Fruit fly (Drosophila melanogaster): ENCODE data around the gene CG43348.

Gene CG43348

dm6 chr2L:1172704-1173107, 26.5 kb upstream of the CG43348 start, which contains the start of the genes Charon and CG4887 (continued):
- TF ChIP-seq sc (optimal IDR thresholded peaks at IDR 0.05) (no peak), sc (GFP tag; optimal IDR thresholded peaks at IDR 0.05) (no peak), CG5245 (GFP tag; optimal IDR thresholded peaks at IDR 0.05) (peak; percentile 66), hth (optimal IDR thresholded peaks at IDR 0.05) (no peak), bowl (GFP tag; IDR thresholded peaks at IDR 0.05) (no peak), wdn (GFP tag; IDR thresholded peaks at IDR 0.05) (peak; percentile 55), CG15269 (tag; optimal IDR thresholded peaks at IDR 0.05) (no peak), MTF-1 (GFP tag; optimal IDR thresholded peaks at IDR 0.05; ENCODE audit: borderline replicate concordance) (no peak), her (GFP tag; optimal IDR thresholded peaks at IDR 0.05) (peak; percentile 27), CG12659 (GFP tag; optimal IDR thresholded peaks at IDR 0.05) (peak; percentile 88), trem (tag; optimal IDR thresholded peaks at IDR 0.05) (peak; percentile 71), CG17912 (GFP tag; optimal IDR thresholded peaks at IDR 0.05) (peak; percentile 19), CG7271 (tag; optimal IDR thresholded peaks at IDR 0.05) (peak; percentile 35), CG7963 (GFP tag; IDR thresholded peaks at IDR 0.05; ENCODE audit: partially characterized antibody) (0 out of 3 replicates have a peak, but pooled peaks have one; percentile 28), ro (GFP tag; IDR thresholded peaks at IDR 0.05) (peak; percentile 68), vvl (GFP tag; IDR thresholded peaks at IDR 0.05) (peak; percentile 86), CG31388 (GFP tag; optimal IDR thresholded peaks at IDR 0.05) (peak; percentile 57), dati (GFP tag; IDR thresholded peaks at IDR 0.05) (no peak), Dip3 (GFP tag; optimal IDR thresholded peaks at IDR 0.05) (peak; percentile 91), Hmx (GFP tag; optimal IDR thresholded peaks at IDR 0.05) (peak; percentile 53), CG8388 (GFP tag; optimal IDR thresholded peaks at IDR 0.05) (peak; percentile 71), Ssrp (tag; optimal IDR thresholded peaks at IDR 0.05) (peak; percentile 80), Bteb2 (GFP tag; optimal IDR thresholded peaks at IDR 0.05) (peak; percentile 71), HLH4C (GFP tag; IDR thresholded peaks at IDR 0.05; ENCODE audit: partially characterized antibody) (peak; percentile 57; the same call in 2 of the 3 replicates), inv (GFP tag; IDR thresholded peaks at IDR 0.05; ENCODE audit: partially characterized antibody) (peak; percentile 76; the same call in 1 of the 2 replicates), CG34422 (GFP tag; IDR thresholded peaks at IDR 0.05) (peak; percentile 88), ranshi (GFP tag; IDR thresholded peaks at IDR 0.05) (peak; percentile 80; the same call in 1 of the 2 replicates), Oaz (GFP tag; IDR thresholded peaks at IDR 0.05) (peak; percentile 57; the same call in 1 of the 2 replicates), Gsc (GFP tag; IDR thresholded peaks at IDR 0.05) (peak; percentile 46; the same call in 1 of the 2 replicates), CG10565 (GFP tag; optimal IDR thresholded peaks at IDR 0.05) (no peak), Fer1 (GFP tag; optimal IDR thresholded peaks at IDR 0.05) (peak; percentile 86), Hr3 (GFP tag; optimal IDR thresholded peaks at IDR 0.05) (peak; percentile 83), pan (optimal IDR thresholded peaks at IDR 0.05) (no peak), pan (GFP tag; optimal IDR thresholded peaks at IDR 0.05 in 1 of 2, IDR thresholded peaks at IDR 0.05 in 1 of 2) (peak in 1 of 2 experiments; percentile 83), B-H1 (GFP tag; IDR thresholded peaks at IDR 0.05) (peak; percentile 35; the same call in 1 of the 3 replicates), abd-A (tag; optimal IDR thresholded peaks at IDR 0.05) (no peak), Eip74EF (GFP tag; optimal IDR thresholded peaks at IDR 0.05) (no peak), Dad (GFP tag; optimal IDR thresholded peaks at IDR 0.05) (peak; percentile 82), Adf1 (GFP tag; IDR thresholded peaks at IDR 0.05) (peak; percentile 43; the same call in 1 of the 2 replicates), ATbp (GFP tag; optimal IDR thresholded peaks at IDR 0.05) (peak; percentile 41), sd (tag; optimal IDR thresholded peaks at IDR 0.05) (no peak), CG2875 (GFP tag; optimal IDR thresholded peaks at IDR 0.05) (no peak), CG12391 (tag; optimal IDR thresholded peaks at IDR 0.05) (peak; percentile 88), Dfd (GFP tag; optimal IDR thresholded peaks at IDR 0.05) (no peak), lola (GFP tag; optimal IDR thresholded peaks at IDR 0.05) (peak in 1 of 3 experiments; percentile 82), CG10979 (tag; optimal IDR thresholded peaks at IDR 0.05) (peak; percentile 71), sima (GFP tag; optimal IDR thresholded peaks at IDR 0.05) (no peak), HLHmδ (GFP tag; optimal IDR thresholded peaks at IDR 0.05) (no peak), CoRest (tag; optimal IDR thresholded peaks at IDR 0.05) (peak; percentile 92), Hsf (GFP tag; optimal IDR thresholded peaks at IDR 0.05) (peak; percentile 89)

All from whole organism, embryonic.